Fruit fly (Drosophila melanogaster): ENCODE results near the gene uif.

- TF ChIP-seq CG13204 (GFP tag; optimal IDR thresholded peaks at IDR 0.05) (no peak), gl (tag; optimal IDR thresholded peaks at IDR 0.05) (no peak), Pif1B (GFP tag; optimal IDR thresholded peaks at IDR 0.05) (no peak)
Measured at dm6 chr2L:6948540-6948942, 61.6 kb downstream of the uif start, which contains the start of gene ihog.

Measured in whole organism, pupa.